Worm (Caenorhabditis elegans) whole organism, midembryonic: ENCODE data around the gene smex-2.

Experiments
- T22C8.4 ChIP-seq: fragments of 200-800 bp; sonication (Bioruptor generic); IDR thresholded peaks from 2 replicates; pipeline ENCODE4 v1.3.6; 2022; ENCODE audit warnings: missing genetic modification characterization, missing compliant biosample characterization
- flt-1 ChIP-seq: fragments of 200-800 bp; sonication (Bioruptor generic); IDR thresholded peaks from 2 replicates; pipeline ENCODE4 v1.3.6; 2022; ENCODE audit warnings: missing genetic modification characterization, missing compliant biosample characterization
- klf-2 ChIP-seq: fragments of 200-800 bp; sonication (Bioruptor generic); conservative IDR thresholded peaks from 2 replicates; pipeline ENCODE4 v1.3.6; 2022; ENCODE audit warnings: missing genetic modification reagents, missing genetic modification characterization, missing compliant biosample characterization
- med-1 ChIP-seq: sonication (generic microtip); optimal IDR thresholded peaks from 2 replicates; lab custom pipeline; 2017; ENCODE audit warnings: missing genetic modification characterization, mild to moderate bottlenecking, missing compliant biosample characterization, antibody characterized with exemption, missing genetic modification reagents; ENCODE audit not compliant: insufficient read depth
- ref-1 ChIP-seq: fragments of 200-800 bp; sonication (Bioruptor generic); conservative IDR thresholded peaks from 2 replicates; pipeline ENCODE4 v1.3.6; 2022; ENCODE audit warnings: missing genetic modification reagents, missing genetic modification characterization, missing compliant biosample characterization
- ztf-23 ChIP-seq: fragments of 200-800 bp; sonication (Bioruptor generic); IDR thresholded peaks from 2 replicates; pipeline ENCODE4 v1.3.6; 2022; ENCODE audit warnings: missing genetic modification reagents, missing genetic modification characterization, missing compliant biosample characterization
- ztf-29 ChIP-seq: fragments of 200-800 bp; sonication (Bioruptor generic); IDR thresholded peaks from 2 replicates; pipeline ENCODE4 v1.3.6; 2022; ENCODE audit warnings: missing genetic modification reagents, missing genetic modification characterization, missing compliant biosample characterization

DNA sequence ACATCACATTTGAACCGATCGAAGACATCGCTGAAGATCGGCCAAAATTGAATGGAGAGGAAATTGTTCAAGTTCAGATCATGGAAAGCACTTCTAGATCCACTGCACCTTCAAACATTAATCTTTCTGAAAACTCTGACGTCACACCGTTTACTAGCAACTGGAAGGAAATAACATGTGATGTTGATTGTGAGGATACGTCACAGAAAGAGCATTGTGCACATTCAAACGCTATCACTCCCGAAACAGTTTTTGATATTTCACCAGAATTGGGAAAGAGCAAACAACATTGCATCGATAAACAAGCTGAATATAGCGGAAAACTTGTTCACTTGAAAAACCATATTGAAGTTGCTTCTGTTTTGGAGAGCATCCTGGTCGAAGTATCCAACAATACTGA lies 17.7 kb downstream of the smex-2 start:
- TF ChIP-seq flt-1 (GFP tag; lab: Robert Waterston, UW) (no peak), ref-1 (GFP tag; lab: Robert Waterston, UW) (no peak), med-1 (GFP tag; lab: Kevin White, UChicago) (no peak), klf-2 (GFP tag; lab: Robert Waterston, UW) (no peak), T22C8.4 (no peak), ztf-29 (GFP tag; lab: Robert Waterston, UW) (no peak), ztf-23 (GFP tag; lab: Robert Waterston, UW) (no peak)
